Fruit fly (Drosophila melanogaster): ENCODE results near the gene CG34284.

The CG34284 gene

dm6 chr3R:18902164-18902563 is 569 bp downstream of the CG34284 start, which contains the start of gene CG14294:
Gene CG14294 (minus strand): TSS chr3R:18902264.
- no peak for TF ChIP-seq h (optimal IDR thresholded peaks at IDR 0.05)
- no peak for TF ChIP-seq Sin3A (optimal IDR thresholded peaks at IDR 0.05)
- no peak for TF ChIP-seq insv (optimal IDR thresholded peaks at IDR 0.05)
- no peak for TF ChIP-seq Myc (optimal IDR thresholded peaks at IDR 0.05)
- TF ChIP-seq ttk (optimal IDR thresholded peaks at IDR 0.05) = no peak
- TF ChIP-seq psq (optimal IDR thresholded peaks at IDR 0.05) = no peak

dm6 chr3R:18899123-18899522 is 3.6 kb downstream of the CG34284 start, which contains the start of gene Rh2:
Gene Rh2 (plus strand): TSS chr3R:18899423.
- TF ChIP-seq Myc (optimal IDR thresholded peaks at IDR 0.05) (no peak), ttk (optimal IDR thresholded peaks at IDR 0.05) (no peak), psq (optimal IDR thresholded peaks at IDR 0.05) (no peak), h (optimal IDR thresholded peaks at IDR 0.05) (no peak), insv (optimal IDR thresholded peaks at IDR 0.05) (no peak)

- TF ChIP-seq Myc (optimal IDR thresholded peaks at IDR 0.05) (no peak), insv (optimal IDR thresholded peaks at IDR 0.05) (no peak), psq (optimal IDR thresholded peaks at IDR 0.05) (no peak), h (optimal IDR thresholded peaks at IDR 0.05) (no peak), Sin3A (optimal IDR thresholded peaks at IDR 0.05) (no peak)
Observed at dm6 chr3R:18897821-18898220, 4.9 kb downstream of the CG34284 start, which contains the start of gene CG14297. Gene CG14297 (plus strand): TSS chr3R:18898121.

- TF ChIP-seq Myc (optimal IDR thresholded peaks at IDR 0.05) (no peak), ttk (optimal IDR thresholded peaks at IDR 0.05) (no peak), h (optimal IDR thresholded peaks at IDR 0.05) (no peak), Sin3A (optimal IDR thresholded peaks at IDR 0.05) (no peak), insv (optimal IDR thresholded peaks at IDR 0.05) (no peak), psq (optimal IDR thresholded peaks at IDR 0.05) (no peak)
Observed at dm6 chr3R:18895227-18895626, 7.5 kb downstream of the CG34284 start.

dm6 chr3R:18875228-18875627 is 27.5 kb downstream of the CG34284 start, which contains the start of gene CG14298:
Gene CG14298 (plus strand): TSS chr3R:18875528.
- TF ChIP-seq psq (optimal IDR thresholded peaks at IDR 0.05) (no peak), h (optimal IDR thresholded peaks at IDR 0.05) (no peak), insv (optimal IDR thresholded peaks at IDR 0.05) (no peak), Myc (optimal IDR thresholded peaks at IDR 0.05) (no peak), Sin3A (optimal IDR thresholded peaks at IDR 0.05) (no peak), ttk (optimal IDR thresholded peaks at IDR 0.05) (no peak)

All from Kc167 (cell line).